Worm (Caenorhabditis elegans): ENCODE results near the gene ugt-24.

ugt-24 gene

DNA sequence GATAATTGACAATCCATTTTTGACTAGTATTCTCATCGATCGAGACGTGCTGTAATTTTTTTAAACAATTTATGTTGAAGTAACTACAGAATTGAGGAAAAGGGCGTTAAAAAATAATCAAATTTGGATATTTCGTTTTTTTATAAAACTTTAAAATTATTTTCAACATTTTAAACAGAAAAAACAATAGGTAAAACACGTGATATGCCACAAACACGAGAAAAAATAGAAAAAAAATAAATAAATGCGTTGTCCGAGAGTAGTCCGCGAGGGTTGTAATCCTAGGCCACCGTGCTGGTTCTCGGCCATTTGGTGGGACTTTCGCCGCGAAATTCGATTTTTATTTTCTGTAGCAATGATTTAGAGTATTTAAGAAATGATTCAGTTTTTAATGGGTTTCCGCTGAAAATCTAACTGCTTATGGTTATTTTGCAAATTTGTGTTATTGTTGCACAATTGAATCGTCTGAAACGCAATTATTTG is 4.2 kb downstream of the ugt-24 start, which contains the start of gene C49A9.10 (continued):
- TF ChIP-seq pha-2 (tag; optimal IDR thresholded peaks at IDR 0.05) (peak; percentile 28), elt-2 (tag; optimal IDR thresholded peaks at IDR 0.05) (peak; percentile 77), tbx-7 (tag; optimal IDR thresholded peaks at IDR 0.05) (peak; percentile 96), dmd-4 (tag; optimal IDR thresholded peaks at IDR 0.05; ENCODE audit: borderline replicate concordance) (no peak), ceh-6 (GFP tag; optimal IDR thresholded peaks at IDR 0.05) (no peak), pag-3 (tag; optimal IDR thresholded peaks at IDR 0.05; ENCODE audit: borderline replicate concordance) (no peak), lim-6 (tag; optimal IDR thresholded peaks at IDR 0.05) (peak; percentile 67), pat-9 (tag; optimal IDR thresholded peaks at IDR 0.05) (no peak), odd-2 (tag; optimal IDR thresholded peaks at IDR 0.05) (no peak), syd-9 (tag; optimal IDR thresholded peaks at IDR 0.05) (peak; percentile 18), ceh-30 (tag; optimal IDR thresholded peaks at IDR 0.05) (no peak), fkh-6 (tag; optimal IDR thresholded peaks at IDR 0.05) (peak; percentile 47), pqm-1 (tag; optimal IDR thresholded peaks at IDR 0.05) (peak; percentile 45), lin-11 (tag; optimal IDR thresholded peaks at IDR 0.05) (no peak), sdc-2 (tag; optimal IDR thresholded peaks at IDR 0.05) (peak; percentile 64), unc-86 (tag; optimal IDR thresholded peaks at IDR 0.05) (peak; percentile 50), ceh-45 (GFP tag; IDR thresholded peaks at IDR 0.05) (0 out of 2 replicates have a peak, but pooled peaks have one; percentile 35), ahr-1 (tag; optimal IDR thresholded peaks at IDR 0.05) (peak; percentile 37), gmeb-2 (tag; optimal IDR thresholded peaks at IDR 0.05) (peak; percentile 33), ztf-16 (tag; optimal IDR thresholded peaks at IDR 0.05) (peak; percentile 22), mec-3 (tag; optimal IDR thresholded peaks at IDR 0.05; ENCODE audit: borderline replicate concordance) (peak; percentile 87), sox-4 (tag; optimal IDR thresholded peaks at IDR 0.05) (no peak), hlh-6 (tag; optimal IDR thresholded peaks at IDR 0.05) (no peak), pros-1 (tag; optimal IDR thresholded peaks at IDR 0.05) (no peak), hlh-13 (GFP tag; optimal IDR thresholded peaks at IDR 0.05) (no peak), pax-1 (tag; optimal IDR thresholded peaks at IDR 0.05) (no peak), tbx-2 (tag; optimal IDR thresholded peaks at IDR 0.05) (peak; percentile 89), fax-1 (tag; optimal IDR thresholded peaks at IDR 0.05) (peak; percentile 70), C38D4.7 (GFP tag; optimal IDR thresholded peaks at IDR 0.05) (no peak), ets-4 (tag; optimal IDR thresholded peaks at IDR 0.05) (peak; percentile 91), ceh-19 (GFP tag; optimal IDR thresholded peaks at IDR 0.05) (no peak), nhr-232 (tag; optimal IDR thresholded peaks at IDR 0.05) (no peak)

DNA sequence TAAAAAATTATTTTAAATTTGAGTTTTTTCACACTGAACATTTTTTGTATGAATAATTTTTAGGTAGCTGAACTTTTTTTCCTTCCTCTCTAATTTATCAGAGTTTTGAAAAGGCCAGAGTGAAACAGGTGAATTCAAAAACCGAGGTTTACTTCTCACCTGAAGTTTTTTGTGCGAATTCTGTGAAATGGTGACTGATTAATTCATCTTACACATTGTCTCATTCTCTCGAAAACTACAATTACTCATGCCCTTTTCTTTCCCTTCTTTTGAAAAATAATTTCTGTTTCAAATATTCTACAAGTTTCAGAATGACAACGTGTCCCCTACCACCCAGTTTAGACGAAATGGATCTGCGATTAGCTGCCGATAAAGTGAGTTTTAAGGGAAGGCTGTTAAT is 8.8 kb downstream of the ugt-24 start, which contains the start of gene tkr-2:
tkr-2 (plus strand) TSS at position 301 of the 400 bp plus-strand sequence.
- TF ChIP-seq ceh-48 (tag; optimal IDR thresholded peaks at IDR 0.05) (no peak), madf-2 (tag; optimal IDR thresholded peaks at IDR 0.05) (no peak), zip-5 (tag; optimal IDR thresholded peaks at IDR 0.05) (no peak), sox-2 (GFP tag; IDR thresholded peaks at IDR 0.05) (no peak), lin-11 (tag; optimal IDR thresholded peaks at IDR 0.05) (no peak), nhr-11 (tag; optimal IDR thresholded peaks at IDR 0.05) (no peak), ceh-22 (tag; optimal IDR thresholded peaks at IDR 0.05) (no peak), K09A11.1 (tag; optimal IDR thresholded peaks at IDR 0.05; ENCODE audit: insufficient read depth) (no peak), ama-1 (optimal IDR thresholded peaks at IDR 0.05) (no peak), ceh-31 (tag; optimal IDR thresholded peaks at IDR 0.05) (no peak), che-1 (tag; optimal IDR thresholded peaks at IDR 0.05) (no peak), sox-4 (tag; optimal IDR thresholded peaks at IDR 0.05) (no peak)

Data from whole organism, late embryonic.